Fruit fly (Drosophila melanogaster) whole organism, embryonic: Measurements from ENCODE around the gene RpS15Aa.

Source experiments
- Asciz ChIP-seq: fragments of 200-800 bp; sonication (Bioruptor generic); optimal IDR thresholded peaks from 2 replicates; lab custom pipeline; 2017; ENCODE audit warnings: missing biosample characterization, mild to moderate bottlenecking, missing genetic modification characterization, missing genetic modification reagents
- Atf-2 ChIP-seq: fragments of 200-800 bp; sonication (Bioruptor generic); optimal IDR thresholded peaks from 2 replicates; lab custom pipeline; 2016; ENCODE audit warnings: missing biosample characterization, missing genetic modification characterization
- B-H1 ChIP-seq: fragments of 200-800 bp; sonication (Bioruptor generic); IDR thresholded peaks from 3 replicates; pipeline ENCODE4 v1.3.6; 2022; ENCODE audit warnings: missing biosample characterization, missing genetic modification characterization
- CG10147 ChIP-seq: fragments of 200-800 bp; sonication (Bioruptor generic); optimal IDR thresholded peaks from 2 replicates; lab custom pipeline; 2019; ENCODE audit warnings: missing biosample characterization, mild to moderate bottlenecking, missing genetic modification characterization, moderate library complexity
- CG10274 ChIP-seq: fragments of 200-800 bp; sonication (Bioruptor generic); optimal IDR thresholded peaks from 3 replicates; lab custom pipeline; 2017; ENCODE audit warnings: missing biosample characterization, mild to moderate bottlenecking, missing genetic modification characterization
- CG12391 ChIP-seq: fragments of 200-800 bp; sonication (Bioruptor generic); optimal IDR thresholded peaks from 3 replicates; lab custom pipeline; 2018; ENCODE audit warnings: missing biosample characterization, mild to moderate bottlenecking, missing genetic modification characterization, moderate library complexity
- CG12942 ChIP-seq: fragments of 200-800 bp; sonication (Bioruptor generic); optimal IDR thresholded peaks from 3 replicates; lab custom pipeline; 2016; ENCODE audit warnings: missing biosample characterization, missing genetic modification characterization
- CG14965 ChIP-seq: fragments of 200-800 bp; sonication (Bioruptor generic); optimal IDR thresholded peaks from 2 replicates; lab custom pipeline; 2016; ENCODE audit warnings: missing biosample characterization, missing genetic modification characterization, borderline replicate concordance
- CG15479 ChIP-seq: fragments of 200-800 bp; sonication (Bioruptor generic); optimal IDR thresholded peaks from 3 replicates; lab custom pipeline; 2019; ENCODE audit warnings: missing biosample characterization, mild to moderate bottlenecking, missing genetic modification characterization, moderate library complexity
- CG17802 ChIP-seq: fragments of 200-800 bp; sonication (Bioruptor generic); optimal IDR thresholded peaks from 2 replicates; lab custom pipeline; 2018; ENCODE audit warnings: missing biosample characterization, mild to moderate bottlenecking, missing genetic modification characterization, moderate library complexity
- CG2202 ChIP-seq: fragments of 200-800 bp; sonication (Bioruptor generic); optimal IDR thresholded peaks from 2 replicates; lab custom pipeline; 2018; ENCODE audit warnings: missing biosample characterization, mild to moderate bottlenecking, missing genetic modification characterization
- CG30020 ChIP-seq: fragments of 200-800 bp; optimal IDR thresholded peaks from 2 replicates; lab custom pipeline; 2019; ENCODE audit warnings: missing biosample characterization, mild to moderate bottlenecking, missing genetic modification characterization, moderate library complexity
- CG3281 ChIP-seq: fragments of 200-800 bp; sonication (Bioruptor generic); optimal IDR thresholded peaks from 3 replicates; lab custom pipeline; 2017; ENCODE audit warnings: missing biosample characterization, mild to moderate bottlenecking, missing genetic modification characterization
- CG4328 ChIP-seq: fragments of 200-800 bp; sonication (Bioruptor generic); optimal IDR thresholded peaks from 3 replicates; lab custom pipeline; 2017; ENCODE audit warnings: missing biosample characterization, missing genetic modification reagents, missing genetic modification characterization
- CG4424 ChIP-seq: fragments of 200-800 bp; sonication (Bioruptor generic); optimal IDR thresholded peaks from 3 replicates; lab custom pipeline; 2016; ENCODE audit warnings: missing biosample characterization, missing genetic modification characterization
- CG4730 ChIP-seq: fragments of 200-800 bp; sonication (Bioruptor generic); IDR thresholded peaks from 2 replicates; pipeline ENCODE4 v1.3.6; 2022; ENCODE audit warnings: missing biosample characterization, missing genetic modification characterization
- CG6254 ChIP-seq: fragments of 200-800 bp; sonication (Bioruptor generic); optimal IDR thresholded peaks from 3 replicates; lab custom pipeline; 2017; ENCODE audit warnings: mild to moderate bottlenecking, missing biosample characterization, missing genetic modification reagents, missing genetic modification characterization
- CG6683 ChIP-seq: fragments of 200-800 bp; sonication (Bioruptor generic); optimal IDR thresholded peaks from 2 replicates; lab custom pipeline; 2017; ENCODE audit warnings: missing biosample characterization, mild to moderate bottlenecking, missing genetic modification characterization, missing genetic modification reagents
- CG6813 ChIP-seq: fragments of 200-800 bp; sonication (Bioruptor generic); optimal IDR thresholded peaks from 2 replicates; lab custom pipeline; 2017; ENCODE audit warnings: missing biosample characterization, missing genetic modification characterization, mild to moderate bottlenecking, moderate library complexity, missing genetic modification reagents
- CG7372 ChIP-seq: fragments of 200-800 bp; sonication (Bioruptor generic); IDR thresholded peaks from 2 replicates; pipeline ENCODE4 v1.3.6; 2022; ENCODE audit warnings: missing biosample characterization, missing genetic modification characterization
- CG8089 ChIP-seq: fragments of 200-800 bp; sonication (Bioruptor generic); optimal IDR thresholded peaks from 3 replicates; lab custom pipeline; 2016; ENCODE audit warnings: missing biosample characterization, missing genetic modification characterization
- CG8924 ChIP-seq: fragments of 200-800 bp; optimal IDR thresholded peaks from 3 replicates; lab custom pipeline; 2019; ENCODE audit warnings: missing biosample characterization, mild to moderate bottlenecking, missing genetic modification characterization, moderate library complexity
- CG8944 ChIP-seq: fragments of 200-800 bp; sonication (Bioruptor generic); optimal IDR thresholded peaks from 3 replicates; lab custom pipeline; 2016; ENCODE audit warnings: missing biosample characterization, missing genetic modification characterization
- CG9215 ChIP-seq: fragments of 200-800 bp; sonication (Bioruptor generic); IDR thresholded peaks from 2 replicates; pipeline ENCODE4 v1.3.6; 2022; ENCODE audit warnings: missing biosample characterization, missing genetic modification characterization
- CTCF ChIP-seq: fragments of 200-800 bp; sonication (Bioruptor generic); optimal IDR thresholded peaks from 2 replicates; lab custom pipeline; 2017; ENCODE audit warnings: missing biosample characterization, mild to moderate bottlenecking, missing genetic modification characterization, moderate library complexity
- D19B ChIP-seq: fragments of 200-800 bp; sonication (Bioruptor generic); optimal IDR thresholded peaks from 2 replicates; lab custom pipeline; 2017; ENCODE audit warnings: missing biosample characterization, mild to moderate bottlenecking, missing genetic modification characterization
- Drgx ChIP-seq: fragments of 200-800 bp; sonication (Bioruptor generic); IDR thresholded peaks from 2 replicates; pipeline ENCODE4 v1.3.6; 2022; ENCODE audit warnings: missing biosample characterization, missing genetic modification characterization
- H15 ChIP-seq: fragments of 200-800 bp; sonication (Bioruptor generic); IDR thresholded peaks from 3 replicates; pipeline ENCODE4 v1.3.6; 2022; ENCODE audit warnings: missing biosample characterization, missing genetic modification characterization
- HLH54F ChIP-seq: fragments of 200-800 bp; sonication (Bioruptor generic); optimal IDR thresholded peaks from 3 replicates; lab custom pipeline; 2016; ENCODE audit warnings: missing biosample characterization, missing genetic modification characterization
- HmgZ ChIP-seq: fragments of 200-800 bp; sonication (Bioruptor generic); optimal IDR thresholded peaks from 2 replicates; lab custom pipeline; 2018; ENCODE audit warnings: missing biosample characterization, mild to moderate bottlenecking, missing genetic modification characterization
- Hmr ChIP-seq: fragments of 200-800 bp; sonication (Bioruptor generic); optimal IDR thresholded peaks from 3 replicates; lab custom pipeline; 2017; ENCODE audit warnings: mild to moderate bottlenecking, missing biosample characterization, missing genetic modification reagents, missing genetic modification characterization
- Poxn ChIP-seq: fragments of 200-800 bp; sonication (Bioruptor generic); IDR thresholded peaks from 2 replicates; pipeline ENCODE4 v1.3.6; 2022; ENCODE audit warnings: missing biosample characterization, missing genetic modification characterization
- Sox100B ChIP-seq: fragments of 200-800 bp; sonication (Bioruptor generic); optimal IDR thresholded peaks from 3 replicates; lab custom pipeline; 2018; ENCODE audit warnings: missing biosample characterization, mild to moderate bottlenecking, missing genetic modification characterization
- Sry-β ChIP-seq: fragments of 200-800 bp; sonication (Bioruptor generic); optimal IDR thresholded peaks from 2 replicates; lab custom pipeline; 2018; ENCODE audit warnings: missing biosample characterization, mild to moderate bottlenecking, missing genetic modification characterization, moderate library complexity
- amos ChIP-seq: fragments of 200-800 bp; sonication (Bioruptor generic); IDR thresholded peaks from 2 replicates; pipeline ENCODE4 v1.3.6; 2022; ENCODE audit warnings: missing biosample characterization, missing genetic modification characterization; ENCODE audit not compliant: partially characterized antibody
- ara ChIP-seq: fragments of 200-800 bp; sonication (Bioruptor generic); IDR thresholded peaks from 2 replicates; pipeline ENCODE4 v1.3.6; 2022; ENCODE audit warnings: missing biosample characterization, missing genetic modification characterization
- crol ChIP-seq: fragments of 200-800 bp; sonication (Bioruptor generic); IDR thresholded peaks from 2 replicates; pipeline ENCODE4 v1.3.6; 2022; ENCODE audit warnings: missing biosample characterization, missing genetic modification characterization
- da ChIP-seq: fragments of 200-800 bp; sonication (Bioruptor generic); optimal IDR thresholded peaks from 2 replicates; lab custom pipeline; 2016; ENCODE audit warnings: missing biosample characterization, missing genetic modification characterization
- emc ChIP-seq: fragments of 200-800 bp; sonication (Bioruptor generic); optimal IDR thresholded peaks from 2 replicates; lab custom pipeline; 2016; ENCODE audit warnings: missing biosample characterization, missing genetic modification characterization
- fd96Cb ChIP-seq: fragments of 200-800 bp; sonication (Bioruptor generic); optimal IDR thresholded peaks from 2 replicates; lab custom pipeline; 2018; ENCODE audit warnings: missing biosample characterization, mild to moderate bottlenecking, missing genetic modification characterization, moderate library complexity
- gem ChIP-seq: fragments of 200-800 bp; sonication (Bioruptor generic); optimal IDR thresholded peaks from 2 replicates; lab custom pipeline; 2019; ENCODE audit warnings: missing biosample characterization, mild to moderate bottlenecking, missing genetic modification characterization, moderate library complexity
- grn ChIP-seq: fragments of 200-800 bp; sonication (Bioruptor generic); optimal IDR thresholded peaks from 3 replicates; lab custom pipeline; 2017; ENCODE audit warnings: missing biosample characterization, missing genetic modification characterization
- hb ChIP-seq: fragments of 200-800 bp; sonication (Bioruptor generic); IDR thresholded peaks from 3 replicates; pipeline ENCODE4 v1.3.6; 2022; ENCODE audit warnings: missing biosample characterization, missing genetic modification characterization; ENCODE audit not compliant: partially characterized antibody
- luna ChIP-seq: fragments of 200-800 bp; sonication (Bioruptor generic); optimal IDR thresholded peaks from 2 replicates; lab custom pipeline; 2016; ENCODE audit warnings: missing biosample characterization, missing genetic modification characterization
- onecut ChIP-seq: fragments of 200-800 bp; sonication (Bioruptor generic); IDR thresholded peaks from 2 replicates; pipeline ENCODE4 v1.3.6; 2022; ENCODE audit warnings: missing biosample characterization, missing genetic modification characterization
- salm ChIP-seq: fragments of 200-800 bp; sonication (Bioruptor generic); optimal IDR thresholded peaks from 2 replicates; lab custom pipeline; 2018; ENCODE audit warnings: missing biosample characterization, mild to moderate bottlenecking, missing genetic modification characterization
- scrt ChIP-seq: fragments of 200-800 bp; sonication (Bioruptor generic); optimal IDR thresholded peaks from 2 replicates; lab custom pipeline; 2018; ENCODE audit warnings: missing biosample characterization, mild to moderate bottlenecking, missing genetic modification characterization, moderate library complexity
- slbo ChIP-seq: fragments of 200-800 bp; sonication (Bioruptor generic); IDR thresholded peaks from 2 replicates; pipeline ENCODE4 v1.3.6; 2022; ENCODE audit warnings: missing biosample characterization, missing genetic modification characterization
- tin ChIP-seq: fragments of 200-800 bp; sonication (Bioruptor generic); optimal IDR thresholded peaks from 3 replicates; lab custom pipeline; 2016; ENCODE audit warnings: missing biosample characterization, missing genetic modification characterization
- toy ChIP-seq: fragments of 200-800 bp; sonication (Bioruptor generic); IDR thresholded peaks from 2 replicates; pipeline ENCODE4 v1.3.6; 2022; ENCODE audit warnings: missing biosample characterization, missing genetic modification characterization
- trem ChIP-seq: fragments of 200-800 bp; optimal IDR thresholded peaks from 3 replicates; lab custom pipeline; 2019; ENCODE audit warnings: missing biosample characterization, mild to moderate bottlenecking, missing genetic modification characterization, moderate library complexity
- yki ChIP-seq: fragments of >200 bp; optimal IDR thresholded peaks from 3 replicates; lab custom pipeline; 2018

RpS15Aa gene

DNA sequence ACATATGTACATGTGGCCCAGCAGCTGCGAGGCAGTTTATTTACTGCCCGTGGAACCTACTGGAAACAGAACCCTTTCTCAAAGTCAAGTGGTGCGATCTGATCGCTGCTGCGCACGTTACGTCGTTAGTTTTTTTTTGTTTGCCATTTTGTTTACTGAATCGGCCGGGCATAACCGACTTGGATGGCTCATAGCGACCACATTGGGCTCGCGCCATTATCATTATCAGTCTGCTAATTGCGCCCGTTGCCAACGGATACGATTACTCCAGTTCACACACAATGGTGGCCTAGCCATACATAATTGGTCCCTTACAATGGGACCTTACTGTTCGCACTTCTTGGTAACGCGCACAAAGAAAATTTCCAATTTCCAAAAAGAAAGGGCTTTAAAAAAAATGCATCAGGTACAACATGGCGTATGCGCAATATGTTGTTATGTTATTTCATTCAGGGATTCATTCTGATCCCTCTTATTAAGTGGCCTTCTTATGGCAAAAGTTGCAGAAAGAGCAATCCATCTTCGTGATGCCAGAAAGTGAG, 4.7 kb downstream of the RpS15Aa start (continued):
- TF ChIP-seq HmgZ (tag; lab: Kevin White, UChicago) (no peak), Hmr (GFP tag; lab: Kevin White, UChicago) (peak; percentile 13), CG6813 (no peak), scrt (GFP tag; lab: Kevin White, UChicago) (no peak), CG4730 (GFP tag; lab: Robert Waterston, UW) (no peak), CG12942 (GFP tag; lab: Kevin White, UChicago) (no peak), CG12391 (tag; lab: Kevin White, UChicago) (no peak), CTCF (GFP tag; lab: Kevin White, UChicago) (no peak), CG14965 (GFP tag; lab: Kevin White, UChicago) (no peak), CG7372 (GFP tag; lab: Robert Waterston, UW) (peak; percentile 44; the same call in 1 of the 2 replicates), Sox100B (GFP tag; lab: Kevin White, UChicago) (peak; percentile 6), Atf-2 (GFP tag; lab: Kevin White, UChicago) (no peak), ara (GFP tag; lab: Robert Waterston, UW) (no peak), HLH54F (peak; percentile 52), salm (tag; lab: Kevin White, UChicago) (no peak), toy (GFP tag; lab: Robert Waterston, UW) (no peak), da (GFP tag; lab: Kevin White, UChicago) (no peak), CG9215 (GFP tag; lab: Robert Waterston, UW) (peak; percentile 44; the same call in 1 of the 2 replicates), hb (no peak), grn (peak; percentile 56), CG8089 (GFP tag; lab: Kevin White, UChicago) (no peak), emc (GFP tag; lab: Kevin White, UChicago) (no peak), CG6254 (GFP tag; lab: Kevin White, UChicago) (no peak), D19B (GFP tag; lab: Kevin White, UChicago) (peak; percentile 36), Asciz (GFP tag; lab: Kevin White, UChicago) (no peak), Poxn (GFP tag; lab: Robert Waterston, UW) (no peak), B-H1 (no peak), slbo (GFP tag; lab: Robert Waterston, UW) (peak; percentile 36; the same call in 1 of the 2 replicates), amos (no peak), crol (GFP tag; lab: Robert Waterston, UW) (no peak), fd96Cb (tag; lab: Kevin White, UChicago) (no peak), CG17802 (tag; lab: Kevin White, UChicago) (no peak), H15 (GFP tag; lab: Robert Waterston, UW) (no peak), Drgx (GFP tag; lab: Robert Waterston, UW) (no peak), CG30020 (tag; lab: Kevin White, UChicago) (no peak), luna (GFP tag; lab: Kevin White, UChicago) (no peak), tin (GFP tag; lab: Kevin White, UChicago) (no peak), CG10147 (peak; percentile 16), CG4328 (GFP tag; lab: Kevin White, UChicago) (no peak), yki (no peak), gem (peak; percentile 31), CG15479 (GFP tag; lab: Kevin White, UChicago) (no peak), trem (tag; lab: Kevin White, UChicago) (no peak), CG2202 (tag; lab: Kevin White, UChicago) (no peak), CG6683 (GFP tag; lab: Kevin White, UChicago) (no peak), CG3281 (GFP tag; lab: Kevin White, UChicago) (peak; percentile 36), CG10274 (GFP tag; lab: Kevin White, UChicago) (peak; percentile 5), CG8924 (tag; lab: Kevin White, UChicago) (peak; percentile 14), Sry-β (no peak), CG8944 (no peak), CG4424 (GFP tag; lab: Kevin White, UChicago) (no peak), onecut (GFP tag; lab: Robert Waterston, UW) (no peak)
